Fruit fly (Drosophila melanogaster): Measurements from ENCODE around the gene Ada3.
A peak's percentile ranks its signal among the peaks of the same experiment; 100 is the strongest.

Gene Ada3

DNA sequence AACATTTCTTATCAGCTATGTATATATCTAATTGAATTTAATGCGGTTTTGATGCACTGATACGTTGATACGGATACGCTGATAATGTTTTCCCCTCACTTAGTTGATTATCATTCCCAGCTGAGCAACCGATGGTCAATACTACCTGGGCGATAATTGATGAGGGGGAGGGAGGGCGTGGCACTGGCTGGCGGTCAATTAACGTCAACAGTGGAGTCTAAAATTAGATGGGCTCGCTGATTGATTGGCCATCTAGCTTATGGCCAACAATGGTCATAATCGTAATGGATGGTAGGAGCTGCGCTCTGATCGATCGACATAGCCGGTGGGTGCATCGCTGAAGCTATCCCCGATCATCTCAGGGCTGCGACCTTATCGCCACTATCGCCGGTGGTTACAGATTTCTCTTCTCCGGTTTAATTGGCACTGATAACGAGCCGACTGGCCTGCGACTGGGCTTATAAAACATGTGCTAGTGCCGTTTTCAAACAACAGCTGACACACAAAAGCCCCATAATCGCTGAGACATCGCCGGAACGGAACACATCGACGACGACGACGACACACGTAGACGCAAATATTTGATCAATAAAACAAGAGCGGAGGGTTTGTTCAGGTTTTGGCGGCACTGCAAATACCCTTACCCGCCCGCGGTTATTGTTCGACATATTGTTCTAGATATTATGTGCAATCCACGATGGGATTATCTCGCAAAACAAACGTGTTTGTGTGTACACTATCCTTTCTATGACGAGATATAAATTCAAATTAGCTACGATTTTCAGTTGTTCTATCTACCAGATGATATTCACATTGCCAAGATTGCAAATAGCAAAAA lies 1.8 kb upstream of the Ada3 start (continued):
- no peak for TF ChIP-seq da (GFP tag; optimal IDR thresholded peaks at IDR 0.05)
- no peak for TF ChIP-seq CG3726 (GFP tag; IDR thresholded peaks at IDR 0.05)
- no peak for TF ChIP-seq CG2129 (GFP tag; IDR thresholded peaks at IDR 0.05; ENCODE audit: partially characterized antibody)
- TF ChIP-seq twi (tag; optimal IDR thresholded peaks at IDR 0.05): no peak
- TF ChIP-seq pho (GFP tag; optimal IDR thresholded peaks at IDR 0.05): no peak
- peak; percentile 2 for TF ChIP-seq ac (GFP tag; optimal IDR thresholded peaks at IDR 0.05)
- TF ChIP-seq CG14965 (GFP tag; optimal IDR thresholded peaks at IDR 0.05; ENCODE audit: borderline replicate concordance): no peak
- TF ChIP-seq nau (GFP tag; optimal IDR thresholded peaks at IDR 0.05): no peak
- no peak for TF ChIP-seq Antp (GFP tag; optimal IDR thresholded peaks at IDR 0.05)
- no peak for TF ChIP-seq Ptx1 (GFP tag; IDR thresholded peaks at IDR 0.05)
- TF ChIP-seq CG3995 (GFP tag; optimal IDR thresholded peaks at IDR 0.05): no peak
- TF ChIP-seq mirr (GFP tag; optimal IDR thresholded peaks at IDR 0.05): no peak
- TF ChIP-seq oc (tag; optimal IDR thresholded peaks at IDR 0.05): no peak
- no peak for TF ChIP-seq MBD-R2 (GFP tag; IDR thresholded peaks at IDR 0.05)
- TF ChIP-seq Xbp1 (GFP tag; optimal IDR thresholded peaks at IDR 0.05): no peak
- peak; percentile 25 for TF ChIP-seq CG12071 (GFP tag; optimal IDR thresholded peaks at IDR 0.05)
- no peak for TF ChIP-seq emc (GFP tag; optimal IDR thresholded peaks at IDR 0.05)
- TF ChIP-seq CG2202 (tag; optimal IDR thresholded peaks at IDR 0.05): no peak
- TF ChIP-seq Abd-B (GFP tag; optimal IDR thresholded peaks at IDR 0.05): no peak
- no peak for TF ChIP-seq lilli (GFP tag; optimal IDR thresholded peaks at IDR 0.05)
- no peak for TF ChIP-seq CG11695 (GFP tag; IDR thresholded peaks at IDR 0.05)
- TF ChIP-seq ewg (GFP tag; optimal IDR thresholded peaks at IDR 0.05): no peak
- no peak for TF ChIP-seq caup (GFP tag; optimal IDR thresholded peaks at IDR 0.05; ENCODE audit: severe bottlenecking)
- TF ChIP-seq lab (GFP tag; optimal IDR thresholded peaks at IDR 0.05): peak; percentile 73
- TF ChIP-seq CG17802 (tag; optimal IDR thresholded peaks at IDR 0.05): no peak
- no peak for TF ChIP-seq MESR4 (GFP tag; optimal IDR thresholded peaks at IDR 0.05)
- no peak for TF ChIP-seq sob (GFP tag; IDR thresholded peaks at IDR 0.05)
- no peak for TF ChIP-seq shn (GFP tag; optimal IDR thresholded peaks at IDR 0.05)
- no peak for TF ChIP-seq CG3407 (GFP tag; optimal IDR thresholded peaks at IDR 0.05)
- TF ChIP-seq CG10274 (GFP tag; optimal IDR thresholded peaks at IDR 0.05): peak; percentile 28
- peak; percentile 21 for TF ChIP-seq CG1603 (tag; optimal IDR thresholded peaks at IDR 0.05)
- TF ChIP-seq ase (GFP tag; IDR thresholded peaks at IDR 0.05): no peak
- TF ChIP-seq CG7928 (GFP tag; optimal IDR thresholded peaks at IDR 0.05): no peak
- TF ChIP-seq aop (GFP tag; IDR thresholded peaks at IDR 0.05): no peak
- TF ChIP-seq Doc2 (GFP tag; IDR thresholded peaks at IDR 0.05): no peak
- TF ChIP-seq CG18599 (GFP tag; optimal IDR thresholded peaks at IDR 0.05): peak; percentile 30
- no peak for TF ChIP-seq kay (GFP tag; optimal IDR thresholded peaks at IDR 0.05)
- TF ChIP-seq croc (GFP tag; conservative IDR thresholded peaks at IDR 0.05): no peak
- no peak for TF ChIP-seq CG42726 (GFP tag; IDR thresholded peaks at IDR 0.05; ENCODE audit: partially characterized antibody)
- no peak for TF ChIP-seq CG6689 (GFP tag; IDR thresholded peaks at IDR 0.05)
- TF ChIP-seq CG13775 (GFP tag; optimal IDR thresholded peaks at IDR 0.05): no peak
- TF ChIP-seq Six4 (GFP tag; optimal IDR thresholded peaks at IDR 0.05): no peak
- peak; percentile 35; the same call in 1 of the 2 replicates for TF ChIP-seq ara (GFP tag; IDR thresholded peaks at IDR 0.05)
- TF ChIP-seq CG10654 (GFP tag; optimal IDR thresholded peaks at IDR 0.05): no peak
- peak; percentile 39; the same call in 2 of the 3 replicates for TF ChIP-seq row (GFP tag; IDR thresholded peaks at IDR 0.05)
- no peak for TF ChIP-seq CG4617 (GFP tag; optimal IDR thresholded peaks at IDR 0.05; ENCODE audit: borderline replicate concordance)
- TF ChIP-seq pfk (GFP tag; optimal IDR thresholded peaks at IDR 0.05): peak; percentile 75
- no peak for TF ChIP-seq gsb-n (tag; optimal IDR thresholded peaks at IDR 0.05)
- TF ChIP-seq Sin3A (optimal IDR thresholded peaks at IDR 0.05): no peak
- TF ChIP-seq CG4424 (GFP tag; optimal IDR thresholded peaks at IDR 0.05): no peak

Measured in whole organism, embryonic.